Worm (Caenorhabditis elegans): ENCODE data around the gene C05D2.8.

DNA sequence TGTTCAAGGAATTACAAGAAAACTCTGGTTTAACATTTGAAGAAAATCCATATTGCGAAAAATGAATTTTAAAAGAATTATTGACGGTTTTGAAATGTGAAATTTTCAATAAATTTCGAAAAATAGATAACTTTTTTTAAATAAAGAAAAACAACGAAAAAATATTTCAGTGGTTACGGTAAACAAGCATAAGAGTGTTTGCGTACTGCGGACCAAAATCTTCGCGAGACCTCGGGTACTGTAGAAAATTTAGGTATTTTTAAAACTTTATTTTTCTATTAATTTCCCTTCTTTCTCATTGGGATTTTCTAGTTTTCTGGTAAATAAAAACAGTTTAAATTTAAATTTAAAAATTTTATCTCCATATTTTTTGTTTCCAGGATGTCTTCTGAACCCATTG is 6.1 kb downstream of the C05D2.8 start, which contains the start of gene xnd-1:
- TF ChIP-seq nhr-77 (tag; optimal IDR thresholded peaks at IDR 0.05) (no peak), unc-130 (GFP tag; optimal IDR thresholded peaks at IDR 0.05) (no peak), lsy-2 (tag; optimal IDR thresholded peaks at IDR 0.05) (no peak), snpc-4 (tag; optimal IDR thresholded peaks at IDR 0.05) (no peak), egl-27 (tag; optimal IDR thresholded peaks at IDR 0.05) (no peak)

Measured in whole organism, L4 larva.